Worm (Caenorhabditis elegans) whole organism, L3 larva: ENCODE results near the gene ZC204.17.
"Not testable (repeated sequence)": the region's sequence is repeated elsewhere in the genome, so short reads cannot be mapped to it uniquely, and the experiment has no call there.

Experiments used
- ceh-82 ChIP-seq: fragments of 150-350 bp; optimal IDR thresholded peaks from 2 replicates; lab custom pipeline; 2014; ENCODE audit warnings: missing biosample characterization, missing genetic modification characterization
- fos-1 ChIP-seq: fragments of 150-350 bp; optimal IDR thresholded peaks from 2 replicates; lab custom pipeline; 2014; ENCODE audit warnings: missing biosample characterization, missing genetic modification characterization
- mdl-1 ChIP-seq: fragments of 150-350 bp; optimal IDR thresholded peaks from 2 replicates; lab custom pipeline; 2014; ENCODE audit warnings: missing biosample characterization, missing genetic modification characterization
- nfya-1 ChIP-seq: sonication (generic microtip); optimal IDR thresholded peaks from 2 replicates; lab custom pipeline; 2017; ENCODE audit warnings: missing genetic modification characterization, mild to moderate bottlenecking, missing compliant biosample characterization, antibody characterized with exemption, moderate library complexity; ENCODE audit not compliant: insufficient read depth
- nhr-12 ChIP-seq: fragments of 150-350 bp; optimal IDR thresholded peaks from 2 replicates; lab custom pipeline; 2014; ENCODE audit warnings: missing biosample characterization, missing genetic modification characterization
- nhr-237 ChIP-seq: fragments of 150-350 bp; optimal IDR thresholded peaks from 2 replicates; lab custom pipeline; 2014; ENCODE audit warnings: missing biosample characterization, missing genetic modification characterization
- nhr-28 ChIP-seq: fragments of 150-350 bp; optimal IDR thresholded peaks from 2 replicates; lab custom pipeline; 2014; ENCODE audit warnings: missing biosample characterization, missing genetic modification characterization
- pha-4 ChIP-seq: fragments of 150-350 bp; optimal IDR thresholded peaks from 2 replicates; lab custom pipeline; 2014; ENCODE audit warnings: missing biosample characterization, missing genetic modification reagents, missing genetic modification characterization
- unc-62 ChIP-seq: fragments of 150-350 bp; sonication (generic microtip); optimal IDR thresholded peaks from 4 replicates; lab custom pipeline; 2014; ENCODE audit warnings: missing biosample characterization, missing genetic modification reagents, missing genetic modification characterization

- TF ChIP-seq nfya-1 (tag; lab: Kevin White, UChicago); nhr-237 (tag; lab: Kevin White, UChicago); nhr-12 (tag; lab: Kevin White, UChicago); mdl-1 (tag; lab: Kevin White, UChicago); fos-1; pha-4; nhr-28 (tag; lab: Kevin White, UChicago); ceh-82 (tag; lab: Kevin White, UChicago); unc-62 (GFP tag; lab: Kevin White, UChicago): not testable (repeated sequence)
These were observed 14.8 kb upstream of the ZC204.17 start, which contains the start of gene ZC204.13 for ce11 chrII:1660888-1661287.
